Worm (Caenorhabditis elegans): ENCODE data around the gene B0024.11.

ce11 chrV:10320101-10320761 is 897 bp upstream of the B0024.11 start, which contains the start of the genes gna-1 and B0024.13:
- no peak for TF ChIP-seq drap-1 (GFP tag; optimal IDR thresholded peaks at IDR 0.05)
- no peak for TF ChIP-seq pha-4 (tag; optimal IDR thresholded peaks at IDR 0.05)
- no peak for TF ChIP-seq nhr-28 (tag; optimal IDR thresholded peaks at IDR 0.05)
- no peak for TF ChIP-seq snpc-4 (tag; optimal IDR thresholded peaks at IDR 0.05)
- no peak for TF ChIP-seq M03D4.4 (tag; optimal IDR thresholded peaks at IDR 0.05)

All from whole organism, mixed stage, embryonic.